Fruit fly (Drosophila melanogaster): Measurements from ENCODE around the gene Or85a.

Gene Or85a

dm6 chr3R:8321447-8321846 lies at the start of gene Or85a:
Gene Or85a (plus strand): TSS chr3R:8321747.
- TF ChIP-seq usp (GFP tag; optimal IDR thresholded peaks at IDR 0.05) (no peak), EcR (GFP tag; optimal IDR thresholded peaks at IDR 0.05) (no peak), psq (optimal IDR thresholded peaks at IDR 0.05) (no peak), Dll (optimal IDR thresholded peaks at IDR 0.05) (no peak), pan (optimal IDR thresholded peaks at IDR 0.05) (no peak), CG8478 (optimal IDR thresholded peaks at IDR 0.05) (no peak)

DNA sequence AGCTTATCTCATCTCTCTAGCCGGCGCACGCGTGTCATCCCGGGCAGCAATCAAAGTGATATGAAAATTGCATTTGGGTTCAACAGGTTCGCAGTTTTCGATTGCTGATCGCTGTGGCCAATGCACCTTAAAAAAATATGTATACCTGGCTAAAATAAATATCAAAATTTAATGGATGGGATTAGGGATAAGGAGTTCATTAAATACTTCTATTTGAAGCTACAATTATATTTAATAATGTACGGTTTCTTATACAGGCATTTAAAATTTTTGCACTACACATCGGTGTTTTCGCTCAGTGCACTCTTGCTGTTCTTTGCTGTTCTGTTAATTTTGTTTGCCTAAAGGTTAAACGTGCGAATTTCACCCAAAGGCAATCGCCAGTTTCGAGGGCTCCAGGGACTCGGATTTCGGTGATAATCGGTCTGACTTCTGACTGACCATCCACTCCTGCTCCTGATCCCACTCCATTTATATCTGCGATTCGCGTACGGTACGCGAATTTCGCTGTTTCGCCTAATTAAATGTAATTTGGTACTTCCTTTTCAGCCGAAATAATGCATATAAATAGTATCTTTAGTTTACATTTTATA lies 48.9 kb upstream of the Or85a start:
- TF ChIP-seq pan (optimal IDR thresholded peaks at IDR 0.05) (no peak), EcR (GFP tag; optimal IDR thresholded peaks at IDR 0.05) (no peak), psq (optimal IDR thresholded peaks at IDR 0.05) (no peak), CG8478 (optimal IDR thresholded peaks at IDR 0.05) (no peak), Dll (optimal IDR thresholded peaks at IDR 0.05) (no peak), usp (GFP tag; optimal IDR thresholded peaks at IDR 0.05) (no peak)

DNA sequence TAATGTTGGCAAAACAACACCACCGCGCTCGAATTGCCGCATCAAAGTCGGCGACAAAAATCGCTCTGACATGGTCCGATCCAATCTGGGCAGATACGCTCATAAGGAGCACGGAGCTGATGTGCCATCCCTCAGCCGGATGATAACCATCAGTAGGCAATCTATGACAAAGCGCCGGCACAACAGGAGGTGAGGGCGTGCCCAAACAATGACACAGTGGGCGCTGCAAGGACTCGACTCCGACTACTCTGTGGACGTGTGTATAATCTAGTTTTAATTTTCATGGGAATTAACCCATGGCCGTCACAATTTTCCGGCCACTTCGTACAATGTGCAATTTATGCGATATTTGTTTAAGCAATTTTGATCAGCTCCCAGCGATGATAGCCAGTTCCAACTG lies 46.5 kb upstream of the Or85a start:
- TF ChIP-seq Dll (optimal IDR thresholded peaks at IDR 0.05): no peak
- no peak for TF ChIP-seq EcR (GFP tag; optimal IDR thresholded peaks at IDR 0.05)

- TF ChIP-seq pan (optimal IDR thresholded peaks at IDR 0.05) (no peak), Dll (optimal IDR thresholded peaks at IDR 0.05) (no peak)
These were observed 43.9 kb upstream of the Or85a start, which contains the start of gene ato for dm6 chr3R:8277494-8278293. Gene ato (plus strand): TSS chr3R:8278052.

dm6 chr3R:8279970-8280369 lies 41.6 kb upstream of the Or85a start:
- no peak for TF ChIP-seq EcR (GFP tag; optimal IDR thresholded peaks at IDR 0.05)
- TF ChIP-seq pan (optimal IDR thresholded peaks at IDR 0.05): no peak
- TF ChIP-seq CG8478 (optimal IDR thresholded peaks at IDR 0.05): no peak
- TF ChIP-seq Dll (optimal IDR thresholded peaks at IDR 0.05): no peak
- TF ChIP-seq psq (optimal IDR thresholded peaks at IDR 0.05): no peak
- TF ChIP-seq usp (GFP tag; optimal IDR thresholded peaks at IDR 0.05): no peak

dm6 chr3R:8282727-8283126 lies 38.8 kb upstream of the Or85a start:
- TF ChIP-seq Dll (optimal IDR thresholded peaks at IDR 0.05): no peak
- no peak for TF ChIP-seq EcR (GFP tag; optimal IDR thresholded peaks at IDR 0.05)
- no peak for TF ChIP-seq usp (GFP tag; optimal IDR thresholded peaks at IDR 0.05)
- no peak for TF ChIP-seq psq (optimal IDR thresholded peaks at IDR 0.05)
- no peak for TF ChIP-seq CG8478 (optimal IDR thresholded peaks at IDR 0.05)
- no peak for TF ChIP-seq pan (optimal IDR thresholded peaks at IDR 0.05)

DNA sequence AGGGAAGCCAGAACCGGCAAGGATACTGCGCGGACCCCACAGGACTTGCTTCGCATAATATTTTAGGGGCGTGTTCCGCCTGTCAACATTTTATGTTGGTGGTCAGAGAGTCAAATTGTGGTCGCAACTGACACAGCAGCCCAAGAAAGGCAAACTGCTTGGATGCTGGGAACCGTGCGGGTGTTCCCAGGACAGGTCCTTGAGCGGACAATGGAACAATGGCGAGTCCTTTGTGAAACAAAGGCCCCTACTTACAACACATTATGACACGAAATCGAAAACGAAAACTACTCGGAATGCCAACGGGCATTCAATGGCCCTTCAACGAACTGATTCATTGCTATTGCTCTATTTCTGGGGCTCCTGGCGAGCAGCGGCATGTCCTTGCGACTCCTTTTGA lies 37.3 kb upstream of the Or85a start:
- TF ChIP-seq CG8478 (optimal IDR thresholded peaks at IDR 0.05) (no peak), Dll (optimal IDR thresholded peaks at IDR 0.05) (no peak), pan (optimal IDR thresholded peaks at IDR 0.05) (no peak), psq (optimal IDR thresholded peaks at IDR 0.05) (no peak), EcR (GFP tag; optimal IDR thresholded peaks at IDR 0.05) (no peak), usp (GFP tag; optimal IDR thresholded peaks at IDR 0.05) (no peak)

- TF ChIP-seq pan (optimal IDR thresholded peaks at IDR 0.05) (no peak), EcR (GFP tag; optimal IDR thresholded peaks at IDR 0.05) (no peak), psq (optimal IDR thresholded peaks at IDR 0.05) (no peak), usp (GFP tag; optimal IDR thresholded peaks at IDR 0.05) (no peak)
These were observed 35.7 kb upstream of the Or85a start for dm6 chr3R:8285727-8286344.

DNA sequence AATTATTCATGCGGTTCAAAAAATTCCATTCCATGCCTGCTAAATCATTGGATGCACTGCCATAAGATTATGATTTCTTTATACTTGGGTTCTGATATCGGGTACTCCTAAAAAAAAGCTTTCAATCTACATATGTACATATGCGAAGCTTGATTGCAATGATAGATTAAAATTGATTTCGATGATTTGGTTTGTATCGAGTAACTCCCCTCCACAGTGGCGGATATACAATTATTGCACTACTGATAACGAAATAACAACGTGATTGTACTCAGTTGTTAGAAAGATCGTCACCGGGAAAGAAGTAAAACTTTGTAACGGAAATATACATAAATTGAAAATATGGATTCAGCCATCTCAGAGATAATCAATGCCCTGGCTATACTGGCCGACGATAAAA lies 33.9 kb upstream of the Or85a start, which contains the start of gene Nazo:
Gene Nazo, plus strand, starts transcription at position 180 of the 400 bp plus-strand sequence.
- TF ChIP-seq usp (GFP tag; optimal IDR thresholded peaks at IDR 0.05): no peak
- TF ChIP-seq Dll (optimal IDR thresholded peaks at IDR 0.05): no peak
- TF ChIP-seq EcR (GFP tag; optimal IDR thresholded peaks at IDR 0.05): no peak
- no peak for TF ChIP-seq CG8478 (optimal IDR thresholded peaks at IDR 0.05)
- TF ChIP-seq psq (optimal IDR thresholded peaks at IDR 0.05): no peak
- TF ChIP-seq pan (optimal IDR thresholded peaks at IDR 0.05): no peak

dm6 chr3R:8288790-8289189 lies 32.8 kb upstream of the Or85a start:
- TF ChIP-seq usp (GFP tag; optimal IDR thresholded peaks at IDR 0.05): no peak
- no peak for TF ChIP-seq pan (optimal IDR thresholded peaks at IDR 0.05)
- TF ChIP-seq psq (optimal IDR thresholded peaks at IDR 0.05): no peak
- TF ChIP-seq Dll (optimal IDR thresholded peaks at IDR 0.05): no peak
- no peak for TF ChIP-seq EcR (GFP tag; optimal IDR thresholded peaks at IDR 0.05)
- no peak for TF ChIP-seq CG8478 (optimal IDR thresholded peaks at IDR 0.05)

DNA sequence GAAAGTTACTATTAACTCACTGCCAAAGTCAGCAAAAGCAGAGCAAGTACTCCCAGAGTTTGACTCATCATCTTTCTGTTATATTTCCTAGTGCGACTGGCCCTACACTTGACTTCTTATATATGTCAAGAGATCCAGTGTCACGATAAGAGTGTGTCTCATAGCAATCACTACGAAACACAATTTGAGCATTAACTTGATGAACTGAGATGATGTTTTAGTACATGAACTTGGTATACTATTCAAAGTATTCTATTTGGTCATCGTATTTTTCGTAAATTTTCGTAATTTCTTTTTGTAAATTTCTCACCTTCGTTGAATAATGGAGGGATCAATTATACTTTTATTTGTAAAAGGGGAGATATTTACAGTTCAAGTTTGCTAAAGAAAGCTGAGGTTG lies 31.1 kb upstream of the Or85a start, which contains the start of gene CG11672:
Gene CG11672, minus strand, starts transcription at position 101 of the 400 bp plus-strand sequence.
- TF ChIP-seq psq (optimal IDR thresholded peaks at IDR 0.05) (no peak), pan (optimal IDR thresholded peaks at IDR 0.05) (no peak), Dll (optimal IDR thresholded peaks at IDR 0.05) (no peak), CG8478 (optimal IDR thresholded peaks at IDR 0.05) (no peak), usp (GFP tag; optimal IDR thresholded peaks at IDR 0.05) (no peak), EcR (GFP tag; optimal IDR thresholded peaks at IDR 0.05) (no peak)

dm6 chr3R:8290940-8291339 lies 30.6 kb upstream of the Or85a start, which contains the start of gene CG31464:
Gene CG31464 (plus strand): TSS chr3R:8291240.
- TF ChIP-seq pan (optimal IDR thresholded peaks at IDR 0.05) (no peak), usp (GFP tag; optimal IDR thresholded peaks at IDR 0.05) (no peak), EcR (GFP tag; optimal IDR thresholded peaks at IDR 0.05) (no peak)
